Fruit fly (Drosophila melanogaster): Measurements from ENCODE around the gene CG5265.

DNA sequence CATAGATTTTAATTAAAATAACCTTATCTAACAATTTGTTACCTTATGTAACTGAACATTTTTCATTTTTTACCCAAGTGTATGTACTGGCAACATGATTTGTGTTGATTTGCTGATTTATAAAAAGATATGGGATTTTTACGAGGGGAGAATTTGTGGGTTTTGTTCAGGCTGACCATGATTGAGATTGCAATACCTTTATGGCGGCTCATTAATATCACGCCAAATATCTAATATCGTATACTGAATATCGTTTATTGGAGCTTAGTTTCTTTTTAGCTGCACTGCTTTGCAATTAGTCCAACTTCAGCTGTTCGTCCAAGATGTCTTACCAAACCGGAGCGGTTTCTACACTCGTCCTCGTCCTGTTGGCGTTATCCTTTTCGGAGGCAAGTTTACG lies 4.9 kb upstream of the CG5265 start, which contains the start of gene CG31267:
- TF ChIP-seq Dll (optimal IDR thresholded peaks at IDR 0.05) (no peak), usp (GFP tag; optimal IDR thresholded peaks at IDR 0.05) (no peak), pan (optimal IDR thresholded peaks at IDR 0.05) (no peak), psq (optimal IDR thresholded peaks at IDR 0.05) (no peak), EcR (GFP tag; optimal IDR thresholded peaks at IDR 0.05) (no peak), CG8478 (optimal IDR thresholded peaks at IDR 0.05) (no peak)

Data from whole organism.